Fruit fly (Drosophila melanogaster) whole organism, embryonic: ENCODE results near the gene CG43064.

ENCODE experiments used
- Bdp1 ChIP-seq: fragments of 200-800 bp; sonication (Bioruptor generic); optimal IDR thresholded peaks from 3 replicates; lab custom pipeline; 2016; ENCODE audit warnings: missing biosample characterization, missing genetic modification characterization
- Bteb2 ChIP-seq: fragments of 200-800 bp; sonication (Bioruptor generic); optimal IDR thresholded peaks from 2 replicates; lab custom pipeline; 2016; ENCODE audit warnings: missing biosample characterization, missing genetic modification characterization
- CG11247 ChIP-seq: fragments of 200-800 bp; sonication (Bioruptor generic); IDR thresholded peaks from 2 replicates; pipeline ENCODE4 v1.3.6; 2022; ENCODE audit warnings: missing biosample characterization, missing genetic modification characterization
- CG11504 ChIP-seq: fragments of 200-800 bp; sonication (Bioruptor generic); optimal IDR thresholded peaks from 3 replicates; lab custom pipeline; 2019; ENCODE audit warnings: missing biosample characterization, mild to moderate bottlenecking, missing genetic modification characterization, moderate library complexity
- CG12236 ChIP-seq: fragments of 200-800 bp; sonication (Bioruptor generic); optimal IDR thresholded peaks from 2 replicates; lab custom pipeline; 2016; ENCODE audit warnings: missing biosample characterization, missing genetic modification characterization
- CG14860 ChIP-seq: fragments of 200-800 bp; sonication (Bioruptor generic); IDR thresholded peaks from 3 replicates; pipeline ENCODE4 v1.3.6; 2022; ENCODE audit warnings: missing biosample characterization, missing genetic modification characterization; ENCODE audit not compliant: partially characterized antibody
- CG15269 ChIP-seq: fragments of 200-800 bp; sonication (Bioruptor generic); optimal IDR thresholded peaks from 2 replicates; lab custom pipeline; 2018; ENCODE audit warnings: missing biosample characterization, mild to moderate bottlenecking, missing genetic modification characterization, moderate library complexity
- CG15601 ChIP-seq: fragments of 200-800 bp; sonication (Bioruptor generic); optimal IDR thresholded peaks from 3 replicates; lab custom pipeline; 2019; ENCODE audit warnings: missing biosample characterization, mild to moderate bottlenecking, missing genetic modification characterization, moderate library complexity
- CG17385 ChIP-seq: fragments of 200-800 bp; sonication (Bioruptor generic); optimal IDR thresholded peaks from 3 replicates; lab custom pipeline; 2018; ENCODE audit warnings: missing biosample characterization, mild to moderate bottlenecking, missing genetic modification characterization
- CG17829 ChIP-seq: fragments of 200-800 bp; optimal IDR thresholded peaks from 2 replicates; lab custom pipeline; 2019; ENCODE audit warnings: missing biosample characterization, mild to moderate bottlenecking, missing genetic modification characterization, moderate library complexity
- CG2199 ChIP-seq: fragments of 200-800 bp; sonication (Bioruptor generic); IDR thresholded peaks from 3 replicates; pipeline ENCODE4 v1.3.6; 2022; ENCODE audit warnings: missing biosample characterization, missing genetic modification characterization
- CG3163 ChIP-seq: fragments of 200-800 bp; sonication (Bioruptor generic); optimal IDR thresholded peaks from 3 replicates; lab custom pipeline; 2016; ENCODE audit warnings: missing biosample characterization, missing genetic modification characterization
- CG3838 ChIP-seq: fragments of 200-800 bp; sonication (Bioruptor generic); optimal IDR thresholded peaks from 3 replicates; lab custom pipeline; 2016; ENCODE audit warnings: missing biosample characterization, missing genetic modification characterization
- CG4730 ChIP-seq: fragments of 200-800 bp; sonication (Bioruptor generic); IDR thresholded peaks from 2 replicates; pipeline ENCODE4 v1.3.6; 2022; ENCODE audit warnings: missing biosample characterization, missing genetic modification characterization
- CG7987 ChIP-seq: fragments of 200-800 bp; sonication (Bioruptor generic); optimal IDR thresholded peaks from 2 replicates; lab custom pipeline; 2018; ENCODE audit warnings: missing biosample characterization, mild to moderate bottlenecking, missing genetic modification characterization, moderate library complexity
- CHES-1-like ChIP-seq: fragments of 200-800 bp; sonication (Bioruptor generic); optimal IDR thresholded peaks from 2 replicates; lab custom pipeline; 2016; ENCODE audit warnings: missing biosample characterization, missing genetic modification characterization
- Dip2 ChIP-seq: fragments of 200-800 bp; sonication (Bioruptor generic); IDR thresholded peaks from 2 replicates; pipeline ENCODE4 v1.3.6; 2022; ENCODE audit warnings: missing biosample characterization, missing genetic modification characterization
- Dip3 ChIP-seq: fragments of 200-800 bp; sonication (Bioruptor generic); optimal IDR thresholded peaks from 3 replicates; lab custom pipeline; 2016; ENCODE audit warnings: missing biosample characterization, missing genetic modification characterization
- E2f1 ChIP-seq: fragments of 200-800 bp; sonication (Bioruptor generic); IDR thresholded peaks from 2 replicates; pipeline ENCODE4 v1.3.6; 2022; ENCODE audit warnings: missing biosample characterization, missing genetic modification characterization
- Gsc ChIP-seq: fragments of 200-800 bp; sonication (Bioruptor generic); IDR thresholded peaks from 2 replicates; pipeline ENCODE4 v1.3.6; 2022; ENCODE audit warnings: missing biosample characterization, missing genetic modification characterization
- HHEX ChIP-seq: fragments of 200-800 bp; sonication (Bioruptor generic); optimal IDR thresholded peaks from 3 replicates; lab custom pipeline; 2017; ENCODE audit warnings: missing biosample characterization, mild to moderate bottlenecking, missing genetic modification characterization, missing genetic modification reagents
- HLH54F ChIP-seq: fragments of 200-800 bp; sonication (Bioruptor generic); optimal IDR thresholded peaks from 3 replicates; lab custom pipeline; 2016; ENCODE audit warnings: missing biosample characterization, missing genetic modification characterization
- Hey ChIP-seq: fragments of 200-800 bp; sonication (Bioruptor generic); optimal IDR thresholded peaks from 3 replicates; lab custom pipeline; 2018; ENCODE audit warnings: missing biosample characterization, mild to moderate bottlenecking, missing genetic modification characterization
- Jarid2 ChIP-seq: fragments of 200-800 bp; sonication (Bioruptor generic); optimal IDR thresholded peaks from 3 replicates; lab custom pipeline; 2017; ENCODE audit warnings: mild to moderate bottlenecking, missing biosample characterization, missing genetic modification reagents, missing genetic modification characterization
- Mes4 ChIP-seq: fragments of 200-800 bp; sonication (Bioruptor generic); optimal IDR thresholded peaks from 2 replicates; lab custom pipeline; 2016; ENCODE audit warnings: missing biosample characterization, missing genetic modification characterization
- NFAT ChIP-seq: fragments of 200-800 bp; sonication (Bioruptor generic); IDR thresholded peaks from 2 replicates; pipeline ENCODE4 v1.3.6; 2022; ENCODE audit warnings: missing biosample characterization, missing genetic modification characterization
- Opbp ChIP-seq: fragments of 200-800 bp; sonication (Bioruptor generic); IDR thresholded peaks from 3 replicates; pipeline ENCODE4 v1.3.6; 2022; ENCODE audit warnings: missing biosample characterization, missing genetic modification characterization; ENCODE audit not compliant: partially characterized antibody
- Pdp1 ChIP-seq, 2 experiments: fragments of 200-800 bp; sonication (Bioruptor generic); optimal IDR thresholded peaks; 3 replicates each; lab custom pipeline; 2016; ENCODE audit warnings: missing biosample characterization in 2 of 2, missing genetic modification characterization in 2 of 2, mild to moderate bottlenecking in 1 of 2, moderate library complexity in 1 of 2
- Poxn ChIP-seq: fragments of 200-800 bp; sonication (Bioruptor generic); IDR thresholded peaks from 2 replicates; pipeline ENCODE4 v1.3.6; 2022; ENCODE audit warnings: missing biosample characterization, missing genetic modification characterization
- Ptx1 ChIP-seq: fragments of 200-800 bp; sonication (Bioruptor generic); IDR thresholded peaks from 2 replicates; pipeline ENCODE4 v1.3.6; 2022; ENCODE audit warnings: missing biosample characterization, missing genetic modification characterization
- Rfx ChIP-seq: fragments of 200-800 bp; sonication (Bioruptor generic); IDR thresholded peaks from 2 replicates; pipeline ENCODE4 v1.3.6; 2022; ENCODE audit warnings: missing biosample characterization, missing genetic modification characterization
- Sin3A ChIP-seq: fragments of >200 bp; optimal IDR thresholded peaks from 2 replicates; lab custom pipeline; 2018
- Ssrp ChIP-seq: fragments of 200-800 bp; sonication (Bioruptor generic); optimal IDR thresholded peaks from 2 replicates; lab custom pipeline; 2018; ENCODE audit warnings: missing biosample characterization, mild to moderate bottlenecking, missing genetic modification characterization, moderate library complexity
- TFAM ChIP-seq: fragments of 200-800 bp; sonication (Bioruptor generic); optimal IDR thresholded peaks from 2 replicates; lab custom pipeline; 2017; ENCODE audit warnings: missing biosample characterization, missing genetic modification characterization, inconsistent platforms
- Vsx1 ChIP-seq: fragments of 200-800 bp; sonication (Bioruptor generic); optimal IDR thresholded peaks from 2 replicates; lab custom pipeline; 2017; ENCODE audit warnings: missing biosample characterization, mild to moderate bottlenecking, missing genetic modification characterization, missing genetic modification reagents
- al ChIP-seq: fragments of 200-800 bp; sonication (Bioruptor generic); IDR thresholded peaks from 2 replicates; pipeline ENCODE4 v1.3.6; 2022; ENCODE audit warnings: missing biosample characterization, missing genetic modification characterization
- ara ChIP-seq: fragments of 200-800 bp; sonication (Bioruptor generic); IDR thresholded peaks from 2 replicates; pipeline ENCODE4 v1.3.6; 2022; ENCODE audit warnings: missing biosample characterization, missing genetic modification characterization
- btn ChIP-seq: fragments of 200-800 bp; sonication (Bioruptor generic); optimal IDR thresholded peaks from 2 replicates; lab custom pipeline; 2016; ENCODE audit warnings: missing biosample characterization, missing genetic modification characterization
- croc ChIP-seq: fragments of 200-800 bp; sonication (Bioruptor generic); conservative IDR thresholded peaks from 3 replicates; pipeline ENCODE4 v1.3.6; 2022; ENCODE audit warnings: missing biosample characterization, missing genetic modification characterization
- danr ChIP-seq: fragments of 200-800 bp; sonication (Bioruptor generic); IDR thresholded peaks from 2 replicates; pipeline ENCODE4 v1.3.6; 2022; ENCODE audit warnings: missing biosample characterization, missing genetic modification characterization
- fu2 ChIP-seq: fragments of 200-800 bp; sonication (Bioruptor generic); optimal IDR thresholded peaks from 2 replicates; lab custom pipeline; 2016; ENCODE audit warnings: missing biosample characterization, missing genetic modification characterization
- lbe ChIP-seq: fragments of 200-800 bp; sonication (Bioruptor generic); optimal IDR thresholded peaks from 2 replicates; lab custom pipeline; 2016; ENCODE audit warnings: missing biosample characterization, mild to moderate bottlenecking, missing genetic modification characterization
- nerfin-2 ChIP-seq: fragments of 200-800 bp; sonication (Bioruptor generic); IDR thresholded peaks from 2 replicates; pipeline ENCODE4 v1.3.6; 2022; ENCODE audit warnings: missing biosample characterization, missing genetic modification characterization; ENCODE audit not compliant: partially characterized antibody
- sqz ChIP-seq: fragments of 200-800 bp; sonication (Bioruptor generic); optimal IDR thresholded peaks from 3 replicates; lab custom pipeline; 2018; ENCODE audit warnings: missing biosample characterization, mild to moderate bottlenecking, missing genetic modification characterization
- stc ChIP-seq: fragments of 200-800 bp; sonication (Bioruptor generic); IDR thresholded peaks from 2 replicates; pipeline ENCODE4 v1.3.6; 2022; ENCODE audit warnings: missing biosample characterization, missing genetic modification characterization
- toy ChIP-seq: fragments of 200-800 bp; sonication (Bioruptor generic); IDR thresholded peaks from 2 replicates; pipeline ENCODE4 v1.3.6; 2022; ENCODE audit warnings: missing biosample characterization, missing genetic modification characterization
- tx ChIP-seq: fragments of 200-800 bp; sonication (Bioruptor generic); optimal IDR thresholded peaks from 2 replicates; lab custom pipeline; 2016; ENCODE audit warnings: missing biosample characterization, missing genetic modification characterization
- zen ChIP-seq: fragments of 200-800 bp; sonication (Bioruptor generic); optimal IDR thresholded peaks from 3 replicates; lab custom pipeline; 2018; ENCODE audit warnings: missing biosample characterization, mild to moderate bottlenecking, missing genetic modification characterization, moderate library complexity
- zf30C ChIP-seq: fragments of 200-800 bp; sonication (Bioruptor generic); optimal IDR thresholded peaks from 3 replicates; lab custom pipeline; 2018; ENCODE audit warnings: missing biosample characterization, mild to moderate bottlenecking, missing genetic modification characterization

Gene CG43064

dm6 chr3L:11822446-11823334 lies 13.8 kb downstream of the CG43064 start, which contains the start of gene RpL10Ab (continued):
- TF ChIP-seq stc (GFP tag; lab: Robert Waterston, UW) (no peak; the same call in 1 of the 2 replicates), CG7987 (GFP tag; lab: Kevin White, UChicago) (peak; percentile 84), Jarid2 (GFP tag; lab: Kevin White, UChicago) (peak; percentile 45), CG11504 (tag; lab: Kevin White, UChicago) (peak; percentile 83), Hey (tag; lab: Kevin White, UChicago) (peak; percentile 26), Dip3 (GFP tag; lab: Kevin White, UChicago) (peak; percentile 12), CG2199 (GFP tag; lab: Robert Waterston, UW) (no peak), Vsx1 (peak; percentile 80), Poxn (GFP tag; lab: Robert Waterston, UW) (no peak), ara (GFP tag; lab: Robert Waterston, UW) (no peak), CG17829 (peak; percentile 63), Bteb2 (GFP tag; lab: Kevin White, UChicago) (peak; percentile 47), al (GFP tag; lab: Robert Waterston, UW) (peak; percentile 47), Ssrp (tag; lab: Kevin White, UChicago) (peak; percentile 35), btn (GFP tag; lab: Kevin White, UChicago) (no peak), CG17385 (GFP tag; lab: Kevin White, UChicago) (peak; percentile 2), Rfx (peak; percentile 83), nerfin-2 (GFP tag; lab: Robert Waterston, UW) (peak; percentile 78), Opbp (GFP tag; lab: Robert Waterston, UW) (peak; percentile 96), danr (GFP tag; lab: Robert Waterston, UW) (peak; percentile 54; the same call in 1 of the 2 replicates), CG3163 (GFP tag; lab: Kevin White, UChicago) (peak; percentile 2), HHEX (GFP tag; lab: Kevin White, UChicago) (peak; percentile 51), CG11247 (peak; percentile 64), CG3838 (GFP tag; lab: Kevin White, UChicago) (no peak), E2f1 (GFP tag; lab: Robert Waterston, UW) (peak; percentile 58), NFAT (GFP tag; lab: Robert Waterston, UW) (peak; percentile 83), CHES-1-like (peak; percentile 2), sqz (GFP tag; lab: Kevin White, UChicago) (peak; percentile 28), TFAM (no peak), Sin3A (lab: Kevin White, UChicago) (no peak), HLH54F (GFP tag; lab: Kevin White, UChicago) (peak; percentile 32), zen (tag; lab: Kevin White, UChicago) (peak; percentile 70), Pdp1 (GFP tag; optimal IDR thresholded peaks at IDR 0.05; lab: Kevin White, UChicago) (peak; percentile 33 to 72), Mes4 (peak; percentile 69), toy (GFP tag; lab: Robert Waterston, UW) (peak; percentile 21; the same call in 1 of the 2 replicates), Dip2 (GFP tag; lab: Robert Waterston, UW) (no peak), Bdp1 (GFP tag; lab: Kevin White, UChicago) (no peak), CG15601 (peak; percentile 10), zf30C (GFP tag; lab: Kevin White, UChicago) (no peak), CG14860 (peak; percentile 71), Gsc (GFP tag; lab: Robert Waterston, UW) (no peak), lbe (peak; percentile 45), croc (GFP tag; lab: Robert Waterston, UW) (peak; percentile 53; the same call in 2 of the 3 replicates), CG15269 (peak; percentile 34), Ptx1 (peak; percentile 74), CG12236 (GFP tag; lab: Kevin White, UChicago) (no peak), CG4730 (GFP tag; lab: Robert Waterston, UW) (0 out of 2 replicates have a peak, but pooled peaks have one; percentile 9), fu2 (GFP tag; lab: Kevin White, UChicago) (no peak), tx (GFP tag; lab: Kevin White, UChicago) (no peak)
